Worm (Caenorhabditis elegans) whole organism, L2 larva: ENCODE data around the gene T05A8.7.

Experiments
- C34F6.9 ChIP-seq: fragments of 150-350 bp; optimal IDR thresholded peaks from 2 replicates; lab custom pipeline; 2014; ENCODE audit warnings: missing biosample characterization, missing genetic modification characterization
- F13H6.1 ChIP-seq: sonication (generic microtip); optimal IDR thresholded peaks from 2 replicates; lab custom pipeline; 2016; ENCODE audit warnings: missing genetic modification characterization, missing compliant biosample characterization
- R02D3.7 ChIP-seq: fragments of 150-350 bp; optimal IDR thresholded peaks from 2 replicates; lab custom pipeline; 2014; ENCODE audit warnings: missing biosample characterization, missing genetic modification characterization
- Y55F3AM.14 ChIP-seq: fragments of 200-800 bp; sonication (Bioruptor generic); optimal IDR thresholded peaks from 2 replicates; lab custom pipeline; 2018; ENCODE audit warnings: mild to moderate bottlenecking, missing genetic modification characterization, missing compliant biosample characterization
- ZK546.5 ChIP-seq: sonication (generic microtip); optimal IDR thresholded peaks from 2 replicates; lab custom pipeline; 2017; ENCODE audit warnings: missing biosample characterization, missing genetic modification characterization
- alr-1 ChIP-seq: fragments of 150-350 bp; optimal IDR thresholded peaks from 2 replicates; lab custom pipeline; 2014; ENCODE audit warnings: missing biosample characterization, missing genetic modification characterization
- aly-2 ChIP-seq: fragments of 150-350 bp; optimal IDR thresholded peaks from 2 replicates; lab custom pipeline; 2014; ENCODE audit warnings: missing biosample characterization, missing genetic modification characterization
- ama-1 ChIP-seq: fragments of 150-350 bp; optimal IDR thresholded peaks from 2 replicates; lab custom pipeline; 2018; ENCODE audit warnings: inconsistent platforms
- blmp-1 ChIP-seq: sonication (generic microtip); optimal IDR thresholded peaks from 2 replicates; lab custom pipeline; 2017; ENCODE audit warnings: missing genetic modification characterization, mild to moderate bottlenecking, missing compliant biosample characterization, antibody characterized with exemption, moderate library complexity; ENCODE audit not compliant: insufficient read depth
- ceh-16 ChIP-seq: fragments of 150-350 bp; optimal IDR thresholded peaks from 2 replicates; lab custom pipeline; 2014; ENCODE audit warnings: missing biosample characterization, missing genetic modification characterization
- ceh-82 ChIP-seq: fragments of 150-350 bp; optimal IDR thresholded peaks from 2 replicates; lab custom pipeline; 2014; ENCODE audit warnings: missing biosample characterization, missing genetic modification characterization
- crh-2 ChIP-seq: sonication (generic microtip); optimal IDR thresholded peaks from 2 replicates; lab custom pipeline; 2017; ENCODE audit warnings: missing biosample characterization, missing genetic modification characterization
- dmd-4 ChIP-seq: sonication (generic microtip); optimal IDR thresholded peaks from 2 replicates; lab custom pipeline; 2017; ENCODE audit warnings: missing biosample characterization, missing genetic modification characterization
- egl-27 ChIP-seq: sonication (generic microtip); optimal IDR thresholded peaks from 3 replicates; lab custom pipeline; 2017; ENCODE audit warnings: missing biosample characterization, missing genetic modification reagents, missing genetic modification characterization
- elt-3 ChIP-seq: sonication (generic microtip); optimal IDR thresholded peaks from 2 replicates; lab custom pipeline; 2017; ENCODE audit warnings: missing biosample characterization, missing genetic modification characterization
- fos-1 ChIP-seq: fragments of 150-350 bp; optimal IDR thresholded peaks from 2 replicates; lab custom pipeline; 2014; ENCODE audit warnings: missing biosample characterization, missing genetic modification characterization
- gmeb-1 ChIP-seq: fragments of 150-350 bp; optimal IDR thresholded peaks from 2 replicates; lab custom pipeline; 2014; ENCODE audit warnings: missing biosample characterization, missing genetic modification characterization
- lin-13 ChIP-seq: fragments of 150-350 bp; optimal IDR thresholded peaks from 2 replicates; lab custom pipeline; 2014; ENCODE audit warnings: missing biosample characterization, missing genetic modification reagents, missing genetic modification characterization
- lsy-2 ChIP-seq, 2 experiments: fragments of 150-350 bp in 1 of 2; sonication (generic microtip) in 1 of 2; optimal IDR thresholded peaks; 2 replicates each; lab custom pipeline; 2014 to 2017; ENCODE audit warnings: missing biosample characterization in 2 of 2, missing genetic modification characterization in 2 of 2
- mab-5 ChIP-seq: fragments of 150-350 bp; optimal IDR thresholded peaks from 2 replicates; lab custom pipeline; 2014; ENCODE audit warnings: missing biosample characterization, missing genetic modification characterization
- nhr-10 ChIP-seq: sonication (generic microtip); optimal IDR thresholded peaks from 2 replicates; lab custom pipeline; 2017; ENCODE audit warnings: missing biosample characterization, missing genetic modification characterization
- nhr-11 ChIP-seq: fragments of 150-350 bp; optimal IDR thresholded peaks from 2 replicates; lab custom pipeline; 2014; ENCODE audit warnings: missing biosample characterization, missing genetic modification characterization
- nhr-12 ChIP-seq: fragments of 150-350 bp; optimal IDR thresholded peaks from 2 replicates; lab custom pipeline; 2014; ENCODE audit warnings: missing biosample characterization, missing genetic modification characterization
- nhr-129 ChIP-seq: fragments of 150-350 bp; optimal IDR thresholded peaks from 2 replicates; lab custom pipeline; 2014; ENCODE audit warnings: missing biosample characterization, missing genetic modification characterization
- nhr-25 ChIP-seq: fragments of 150-350 bp; sonication (generic microtip); optimal IDR thresholded peaks from 3 replicates; lab custom pipeline; 2014; ENCODE audit warnings: missing biosample characterization, missing genetic modification characterization
- nhr-6 ChIP-seq: fragments of 150-350 bp; optimal IDR thresholded peaks from 2 replicates; lab custom pipeline; 2014; ENCODE audit warnings: missing biosample characterization, missing genetic modification characterization
- peb-1 ChIP-seq: fragments of 150-350 bp; optimal IDR thresholded peaks from 2 replicates; lab custom pipeline; 2014; ENCODE audit warnings: missing biosample characterization, missing genetic modification characterization
- sem-4 ChIP-seq: fragments of 150-350 bp; optimal IDR thresholded peaks from 2 replicates; lab custom pipeline; 2014; ENCODE audit warnings: missing biosample characterization, missing genetic modification reagents, missing genetic modification characterization
- sma-3 ChIP-seq: sonication (generic microtip); optimal IDR thresholded peaks from 2 replicates; lab custom pipeline; 2016; ENCODE audit warnings: missing genetic modification reagents, missing genetic modification characterization, missing compliant biosample characterization
- sma-9 ChIP-seq, 2 experiments: fragments of 150-350 bp in 1 of 2; sonication (generic microtip) in 1 of 2; optimal IDR thresholded peaks; 2 replicates each; lab custom pipeline; 2014 to 2016; ENCODE audit warnings: missing genetic modification characterization in 2 of 2, mild to moderate bottlenecking in 1 of 2, missing biosample characterization in 1 of 2, missing compliant biosample characterization in 1 of 2, missing genetic modification reagents in 1 of 2, moderate library complexity in 1 of 2
- snpc-4 ChIP-seq: fragments of 150-350 bp; optimal IDR thresholded peaks from 2 replicates; lab custom pipeline; 2014; ENCODE audit warnings: missing biosample characterization, missing genetic modification characterization
- unc-39 ChIP-seq: fragments of 150-350 bp; optimal IDR thresholded peaks from 2 replicates; lab custom pipeline; 2014; ENCODE audit warnings: missing biosample characterization, missing genetic modification characterization
- unc-55 ChIP-seq: fragments of 150-350 bp; sonication (generic microtip); optimal IDR thresholded peaks from 3 replicates; lab custom pipeline; 2014; ENCODE audit warnings: missing biosample characterization, missing genetic modification reagents, missing genetic modification characterization
- unc-62 ChIP-seq: fragments of 150-350 bp; optimal IDR thresholded peaks from 2 replicates; lab custom pipeline; 2014; ENCODE audit warnings: missing biosample characterization, missing genetic modification reagents, missing genetic modification characterization
- ztf-11 ChIP-seq: sonication (generic microtip); optimal IDR thresholded peaks from 2 replicates; lab custom pipeline; 2017; ENCODE audit warnings: missing biosample characterization, missing genetic modification characterization
- ztf-4 ChIP-seq: fragments of 150-350 bp; optimal IDR thresholded peaks from 2 replicates; lab custom pipeline; 2014; ENCODE audit warnings: missing biosample characterization, missing genetic modification characterization

The T05A8.7 gene

ce11 chrII:2756351-2756750, 14.2 kb upstream of the T05A8.7 start:
- TF ChIP-seq snpc-4 (tag; lab: Kevin White, UChicago) (no peak), ceh-82 (no peak), gmeb-1 (tag; lab: Kevin White, UChicago) (no peak), elt-3 (no peak), F13H6.1 (no peak), ceh-16 (tag; lab: Kevin White, UChicago) (no peak), nhr-10 (tag; lab: Kevin White, UChicago) (no peak), nhr-129 (tag; lab: Kevin White, UChicago) (no peak)

ce11 chrII:2754595-2754994, 12.4 kb upstream of the T05A8.7 start:
- TF ChIP-seq sma-3 (GFP tag; lab: Kevin White, UChicago) (no peak), ceh-16 (tag; lab: Kevin White, UChicago) (no peak), lsy-2 (tag; optimal IDR thresholded peaks at IDR 0.05; lab: Kevin White, UChicago) (no peak), alr-1 (tag; lab: Kevin White, UChicago) (no peak), nhr-11 (tag; lab: Kevin White, UChicago) (no peak), ZK546.5 (tag; lab: Kevin White, UChicago) (no peak), nhr-6 (tag; lab: Kevin White, UChicago) (no peak), snpc-4 (tag; lab: Kevin White, UChicago) (no peak), Y55F3AM.14 (GFP tag; lab: Kevin White, UChicago) (no peak), R02D3.7 (tag; lab: Kevin White, UChicago) (no peak), ztf-4 (no peak), aly-2 (tag; lab: Kevin White, UChicago) (no peak), fos-1 (tag; lab: Kevin White, UChicago) (no peak), unc-39 (tag; lab: Kevin White, UChicago) (no peak), crh-2 (no peak), blmp-1 (tag; lab: Kevin White, UChicago) (no peak), ama-1 (lab: Kevin White, UChicago) (no peak), egl-27 (tag; lab: Kevin White, UChicago) (no peak), nhr-25 (tag; lab: Kevin White, UChicago) (no peak), unc-62 (GFP tag; lab: Kevin White, UChicago) (no peak)

DNA sequence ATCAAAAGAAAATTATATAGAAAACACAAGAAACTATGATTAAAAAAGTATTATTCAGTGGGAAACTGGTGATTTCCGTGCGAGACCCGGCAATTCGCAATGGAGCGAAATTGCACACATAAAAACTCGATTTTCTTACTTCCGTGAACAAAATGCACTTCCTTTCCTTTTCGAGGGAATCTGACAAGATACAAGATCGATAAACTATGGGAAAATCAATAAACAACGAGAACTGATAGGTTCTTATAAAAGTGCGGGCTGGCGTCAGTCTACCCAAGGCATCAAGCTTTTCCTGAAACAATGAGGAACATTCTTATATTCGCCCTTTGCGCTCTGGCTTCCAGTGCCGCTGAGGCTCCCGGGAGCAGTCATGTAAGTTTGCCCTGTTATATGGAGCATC, 10.8 kb upstream of the T05A8.7 start, which contains the start of gene F29A7.3:
F29A7.3 (plus strand) TSS at position 301 of the 400 bp plus-strand sequence.
- TF ChIP-seq C34F6.9 (tag; lab: Kevin White, UChicago): no peak
- TF ChIP-seq peb-1 (tag; lab: Kevin White, UChicago): no peak
- no peak for TF ChIP-seq nhr-12 (tag; lab: Kevin White, UChicago)
- TF ChIP-seq lsy-2 (tag; optimal IDR thresholded peaks at IDR 0.05; lab: Kevin White, UChicago): no peak
- no peak for TF ChIP-seq elt-3
- TF ChIP-seq unc-39 (tag; lab: Kevin White, UChicago): no peak
- TF ChIP-seq ztf-4: no peak
- TF ChIP-seq, all 48 proteins: peak for 0

DNA sequence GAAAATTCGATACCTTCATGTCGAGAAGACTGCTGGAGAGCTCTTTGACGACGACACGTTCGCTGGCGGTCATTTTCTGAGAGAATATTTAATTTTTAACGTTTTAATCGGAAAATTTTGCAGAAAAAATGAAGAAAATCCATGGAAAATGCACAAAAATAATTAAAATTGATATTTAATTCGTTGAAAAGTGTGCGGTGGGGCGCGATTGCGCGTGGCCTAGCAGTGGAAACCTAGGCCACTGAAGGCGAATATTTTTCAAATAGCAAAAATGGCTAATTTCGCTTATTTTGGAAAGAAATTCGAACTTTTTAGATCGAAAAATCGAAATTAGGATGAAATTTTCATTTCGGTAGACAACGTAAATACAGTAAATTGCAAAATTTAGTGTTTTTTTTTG, 10.4 kb upstream of the T05A8.7 start, which contains the start of gene F29A7.6:
F29A7.6 (minus strand) TSS at position 76 of the 400 bp plus-strand sequence.
- TF ChIP-seq nhr-129 (tag; lab: Kevin White, UChicago): peak; percentile 1
- no peak for TF ChIP-seq sem-4 (tag; lab: Kevin White, UChicago)
- no peak for TF ChIP-seq lin-13 (GFP tag; lab: Kevin White, UChicago)
- no peak for TF ChIP-seq dmd-4 (tag; lab: Kevin White, UChicago)
- TF ChIP-seq sma-3 (GFP tag; lab: Kevin White, UChicago): peak; percentile 66
- TF ChIP-seq C34F6.9 (tag; lab: Kevin White, UChicago): peak; percentile 79
- TF ChIP-seq crh-2: peak; percentile 32
- TF ChIP-seq lsy-2 (tag; optimal IDR thresholded peaks at IDR 0.05; lab: Kevin White, UChicago): peak in 1 of 2 experiments; percentile 49
- peak; percentile 66 for TF ChIP-seq sma-9 (GFP tag; optimal IDR thresholded peaks at IDR 0.05; lab: Kevin White, UChicago)
- no peak for TF ChIP-seq sma-9 (tag; optimal IDR thresholded peaks at IDR 0.05; lab: Kevin White, UChicago)
- peak; percentile 57 for TF ChIP-seq unc-55 (GFP tag; lab: Kevin White, UChicago)
- TF ChIP-seq mab-5 (tag; lab: Kevin White, UChicago): peak; percentile 3
- peak; percentile 65 for TF ChIP-seq gmeb-1 (tag; lab: Kevin White, UChicago)
- TF ChIP-seq ceh-16 (tag; lab: Kevin White, UChicago): no peak
- no peak for TF ChIP-seq ztf-11 (tag; lab: Kevin White, UChicago)
- peak; percentile 67 for TF ChIP-seq F13H6.1
